Worm (Caenorhabditis elegans) whole organism, late embryonic: Measurements from ENCODE around the gene srx-51.

Source experiments
- C08G9.2 ChIP-seq: sonication (generic microtip); optimal IDR thresholded peaks from 2 replicates; lab custom pipeline; 2016; ENCODE audit warnings: mild to moderate bottlenecking, missing genetic modification characterization, moderate library complexity, missing compliant biosample characterization
- ama-1 ChIP-seq: fragments of 150-350 bp; optimal IDR thresholded peaks from 2 replicates; lab custom pipeline; 2014
- ceh-19 ChIP-seq: fragments of 200-800 bp; sonication (Bioruptor generic); optimal IDR thresholded peaks from 2 replicates; lab custom pipeline; 2018; ENCODE audit warnings: mild to moderate bottlenecking, missing genetic modification characterization, missing compliant biosample characterization
- ceh-6 ChIP-seq: fragments of 200-800 bp; sonication (Bioruptor generic); optimal IDR thresholded peaks from 2 replicates; lab custom pipeline; 2018; ENCODE audit warnings: mild to moderate bottlenecking, missing genetic modification characterization, missing compliant biosample characterization
- ceh-9 ChIP-seq: sonication (generic microtip); optimal IDR thresholded peaks from 2 replicates; lab custom pipeline; 2016; ENCODE audit warnings: mild to moderate bottlenecking, missing genetic modification characterization, inconsistent platforms, missing compliant biosample characterization
- che-1 ChIP-seq: sonication (generic microtip); optimal IDR thresholded peaks from 2 replicates; lab custom pipeline; 2016; ENCODE audit warnings: mild to moderate bottlenecking, missing genetic modification characterization, missing compliant biosample characterization
- elt-2 ChIP-seq: sonication (generic microtip); optimal IDR thresholded peaks from 2 replicates; lab custom pipeline; 2016; ENCODE audit warnings: missing genetic modification reagents, missing genetic modification characterization, missing compliant biosample characterization
- fkh-10 ChIP-seq: fragments of 150-350 bp; optimal IDR thresholded peaks from 2 replicates; lab custom pipeline; 2014; ENCODE audit warnings: missing biosample characterization, missing genetic modification reagents, missing genetic modification characterization
- fkh-6 ChIP-seq: sonication (generic microtip); optimal IDR thresholded peaks from 2 replicates; lab custom pipeline; 2016; ENCODE audit warnings: missing genetic modification characterization, missing compliant biosample characterization
- rnt-1 ChIP-seq: sonication (generic microtip); optimal IDR thresholded peaks from 2 replicates; lab custom pipeline; 2016; ENCODE audit warnings: missing genetic modification characterization, missing compliant biosample characterization

DNA sequence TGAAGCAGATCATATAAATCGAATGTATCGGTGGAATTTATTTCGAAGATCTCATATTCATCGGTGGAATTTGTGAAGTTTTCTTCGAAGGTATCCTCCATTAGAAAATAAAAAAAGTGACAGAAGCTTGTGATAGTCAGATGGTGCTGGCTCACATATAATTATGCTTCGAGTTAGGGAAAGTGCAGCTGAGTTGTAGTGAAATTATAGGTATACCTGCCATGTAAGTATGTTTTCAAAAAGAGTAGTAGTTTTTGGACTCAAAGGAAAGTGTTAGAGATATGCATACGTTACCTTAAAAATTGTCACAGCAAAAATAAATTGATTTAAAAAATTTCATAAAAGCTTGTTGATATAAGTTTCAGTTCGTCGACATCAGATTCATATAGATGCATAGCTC is 41.5 kb upstream of the srx-51 start, which contains the start of gene srw-11:
- TF ChIP-seq ama-1 (lab: Kevin White, UChicago): no peak
- TF ChIP-seq fkh-10 (GFP tag; lab: Kevin White, UChicago): no peak
- no peak for TF ChIP-seq ceh-9 (tag; lab: Kevin White, UChicago)
- TF ChIP-seq C08G9.2 (tag; lab: Kevin White, UChicago): no peak
- TF ChIP-seq fkh-6 (tag; lab: Kevin White, UChicago): no peak
- TF ChIP-seq rnt-1 (tag; lab: Kevin White, UChicago): no peak
- TF ChIP-seq ceh-6: no peak
- TF ChIP-seq elt-2 (tag; lab: Kevin White, UChicago): no peak
- no peak for TF ChIP-seq che-1 (tag; lab: Kevin White, UChicago)
- no peak for TF ChIP-seq ceh-19
